Worm (Caenorhabditis elegans) whole organism, L3 larva: ENCODE measurements around the gene pfs-2.

Experiments
- R02D3.7 ChIP-seq: fragments of 150-350 bp; optimal IDR thresholded peaks from 2 replicates; lab custom pipeline; 2014; ENCODE audit warnings: missing biosample characterization, missing genetic modification characterization
- ZK546.5 ChIP-seq: sonication (generic microtip); optimal IDR thresholded peaks from 2 replicates; lab custom pipeline; 2017; ENCODE audit warnings: missing biosample characterization, missing genetic modification characterization
- aly-2 ChIP-seq: fragments of 150-350 bp; optimal IDR thresholded peaks from 2 replicates; lab custom pipeline; 2014; ENCODE audit warnings: missing biosample characterization, missing genetic modification characterization
- ama-1 ChIP-seq: fragments of 150-350 bp; optimal IDR thresholded peaks from 2 replicates; lab custom pipeline; 2018
- ceh-16 ChIP-seq: sonication (generic microtip); optimal IDR thresholded peaks from 2 replicates; lab custom pipeline; 2017; ENCODE audit warnings: missing biosample characterization, missing genetic modification characterization
- ceh-28 ChIP-seq: fragments of 150-350 bp; optimal IDR thresholded peaks from 2 replicates; lab custom pipeline; 2014; ENCODE audit warnings: missing biosample characterization, missing genetic modification reagents, missing genetic modification characterization
- ceh-82 ChIP-seq: fragments of 150-350 bp; optimal IDR thresholded peaks from 2 replicates; lab custom pipeline; 2014; ENCODE audit warnings: missing biosample characterization, missing genetic modification characterization
- ceh-9 ChIP-seq: sonication (generic microtip); optimal IDR thresholded peaks from 2 replicates; lab custom pipeline; 2018; ENCODE audit warnings: missing biosample characterization, missing genetic modification characterization
- daf-12 ChIP-seq: fragments of 150-350 bp; optimal IDR thresholded peaks from 2 replicates; lab custom pipeline; 2014; ENCODE audit warnings: missing biosample characterization, missing genetic modification reagents, missing genetic modification characterization
- egl-27 ChIP-seq: sonication (generic microtip); optimal IDR thresholded peaks from 4 replicates; lab custom pipeline; 2017; ENCODE audit warnings: missing biosample characterization, missing genetic modification reagents, missing genetic modification characterization
- egl-5 ChIP-seq: fragments of 150-350 bp; optimal IDR thresholded peaks from 2 replicates; lab custom pipeline; 2017; ENCODE audit warnings: missing biosample characterization, missing genetic modification reagents, missing genetic modification characterization, inconsistent platforms
- elt-1 ChIP-seq: fragments of 150-350 bp; optimal IDR thresholded peaks from 2 replicates; lab custom pipeline; 2014; ENCODE audit warnings: missing biosample characterization, missing genetic modification characterization
- elt-2 ChIP-seq: sonication (generic microtip); optimal IDR thresholded peaks from 2 replicates; lab custom pipeline; 2016; ENCODE audit warnings: missing genetic modification reagents, mild to moderate bottlenecking, missing genetic modification characterization, missing compliant biosample characterization
- elt-3 ChIP-seq, 3 experiments: fragments of 150-350 bp in 1 of 3; sonication (generic microtip) in 2 of 3; optimal IDR thresholded peaks; 2 replicates in 2 of 3; 4 replicates in 1 of 3; lab custom pipeline; 2014 to 2017; ENCODE audit warnings: missing biosample characterization in 3 of 3, missing genetic modification characterization in 3 of 3
- eor-1 ChIP-seq, 2 experiments: fragments of 150-350 bp; optimal IDR thresholded peaks; 2 replicates each; lab custom pipeline; 2014 to 2018; ENCODE audit warnings: missing biosample characterization in 2 of 2, missing genetic modification characterization in 2 of 2
- fkh-10 ChIP-seq: sonication (generic microtip); optimal IDR thresholded peaks from 2 replicates; lab custom pipeline; 2017; ENCODE audit warnings: missing biosample characterization, missing genetic modification reagents, missing genetic modification characterization
- fkh-2 ChIP-seq: fragments of 150-350 bp; optimal IDR thresholded peaks from 2 replicates; lab custom pipeline; 2014; ENCODE audit warnings: missing biosample characterization, missing genetic modification reagents, missing genetic modification characterization
- fos-1 ChIP-seq: fragments of 150-350 bp; optimal IDR thresholded peaks from 2 replicates; lab custom pipeline; 2014; ENCODE audit warnings: missing biosample characterization, missing genetic modification characterization
- hmg-11 ChIP-seq: sonication (generic microtip); optimal IDR thresholded peaks from 2 replicates; lab custom pipeline; 2016; ENCODE audit warnings: missing genetic modification characterization, missing compliant biosample characterization
- jun-1 ChIP-seq: fragments of 150-350 bp; optimal IDR thresholded peaks from 2 replicates; lab custom pipeline; 2014; ENCODE audit warnings: missing biosample characterization, missing genetic modification reagents, missing genetic modification characterization
- lin-15B ChIP-seq: fragments of 150-350 bp; optimal IDR thresholded peaks from 2 replicates; lab custom pipeline; 2014; ENCODE audit warnings: missing biosample characterization, missing genetic modification characterization
- lin-39 ChIP-seq: fragments of 150-350 bp; optimal IDR thresholded peaks from 2 replicates; lab custom pipeline; 2018; ENCODE audit warnings: missing biosample characterization, missing genetic modification reagents, missing genetic modification characterization
- lsy-12 ChIP-seq: sonication (generic microtip); optimal IDR thresholded peaks from 2 replicates; lab custom pipeline; 2016; ENCODE audit warnings: mild to moderate bottlenecking, missing genetic modification characterization, missing compliant biosample characterization
- mdl-1 ChIP-seq: fragments of 150-350 bp; optimal IDR thresholded peaks from 2 replicates; lab custom pipeline; 2014; ENCODE audit warnings: missing biosample characterization, missing genetic modification characterization
- mml-1 ChIP-seq: fragments of 150-350 bp; sonication (generic microtip); optimal IDR thresholded peaks from 3 replicates; lab custom pipeline; 2014; ENCODE audit warnings: missing biosample characterization, missing genetic modification characterization
- nfya-1 ChIP-seq: sonication (generic microtip); optimal IDR thresholded peaks from 2 replicates; lab custom pipeline; 2017; ENCODE audit warnings: missing genetic modification characterization, mild to moderate bottlenecking, missing compliant biosample characterization, antibody characterized with exemption, moderate library complexity; ENCODE audit not compliant: insufficient read depth
- nhr-11 ChIP-seq: fragments of 150-350 bp; optimal IDR thresholded peaks from 2 replicates; lab custom pipeline; 2014; ENCODE audit warnings: missing biosample characterization, missing genetic modification characterization
- nhr-12 ChIP-seq: fragments of 150-350 bp; optimal IDR thresholded peaks from 2 replicates; lab custom pipeline; 2014; ENCODE audit warnings: missing biosample characterization, missing genetic modification characterization
- nhr-23 ChIP-seq: fragments of 150-350 bp; optimal IDR thresholded peaks from 2 replicates; lab custom pipeline; 2014; ENCODE audit warnings: missing biosample characterization, missing genetic modification reagents, missing genetic modification characterization
- nhr-237 ChIP-seq: fragments of 150-350 bp; optimal IDR thresholded peaks from 2 replicates; lab custom pipeline; 2014; ENCODE audit warnings: missing biosample characterization, missing genetic modification characterization
- nhr-25 ChIP-seq: sonication (generic microtip); optimal IDR thresholded peaks from 2 replicates; lab custom pipeline; 2017; ENCODE audit warnings: missing biosample characterization, missing genetic modification characterization
- nhr-28 ChIP-seq: fragments of 150-350 bp; optimal IDR thresholded peaks from 2 replicates; lab custom pipeline; 2014; ENCODE audit warnings: missing biosample characterization, missing genetic modification characterization
- nhr-43 ChIP-seq: sonication (generic microtip); optimal IDR thresholded peaks from 2 replicates; lab custom pipeline; 2016; ENCODE audit warnings: mild to moderate bottlenecking, missing genetic modification characterization, missing compliant biosample characterization; ENCODE audit not compliant: poor library complexity, severe bottlenecking
- nhr-67 ChIP-seq: fragments of 150-350 bp; optimal IDR thresholded peaks from 2 replicates; lab custom pipeline; 2014; ENCODE audit warnings: missing biosample characterization, missing genetic modification characterization
- nhr-76 ChIP-seq: fragments of 150-350 bp; sonication (generic microtip); optimal IDR thresholded peaks from 5 replicates; lab custom pipeline; 2014; ENCODE audit warnings: missing biosample characterization, missing genetic modification characterization
- nhr-77 ChIP-seq: fragments of 150-350 bp; optimal IDR thresholded peaks from 2 replicates; lab custom pipeline; 2014; ENCODE audit warnings: missing biosample characterization, missing genetic modification characterization
- pha-4 ChIP-seq: fragments of 150-350 bp; optimal IDR thresholded peaks from 2 replicates; lab custom pipeline; 2014; ENCODE audit warnings: missing biosample characterization, missing genetic modification reagents, missing genetic modification characterization
- pqm-1 ChIP-seq: fragments of 150-350 bp; optimal IDR thresholded peaks from 2 replicates; lab custom pipeline; 2017; ENCODE audit warnings: missing biosample characterization, missing genetic modification characterization, inconsistent platforms
- sea-2 ChIP-seq: fragments of 150-350 bp; sonication (generic microtip); optimal IDR thresholded peaks from 4 replicates; lab custom pipeline; 2014; ENCODE audit warnings: missing biosample characterization, missing genetic modification reagents, missing genetic modification characterization
- skn-1 ChIP-seq: fragments of 150-350 bp; optimal IDR thresholded peaks from 2 replicates; lab custom pipeline; 2014; ENCODE audit warnings: missing biosample characterization, missing genetic modification characterization
- snpc-4 ChIP-seq: fragments of 150-350 bp; optimal IDR thresholded peaks from 2 replicates; lab custom pipeline; 2014; ENCODE audit warnings: missing biosample characterization, missing genetic modification characterization
- tbx-2 ChIP-seq: sonication (generic microtip); optimal IDR thresholded peaks from 2 replicates; lab custom pipeline; 2016; ENCODE audit warnings: mild to moderate bottlenecking, missing genetic modification characterization, missing compliant biosample characterization
- unc-39 ChIP-seq: sonication (generic microtip); optimal IDR thresholded peaks from 4 replicates; lab custom pipeline; 2017; ENCODE audit warnings: missing biosample characterization, missing genetic modification characterization
- unc-62 ChIP-seq: fragments of 150-350 bp; sonication (generic microtip); optimal IDR thresholded peaks from 4 replicates; lab custom pipeline; 2014; ENCODE audit warnings: missing biosample characterization, missing genetic modification reagents, missing genetic modification characterization
- zag-1 ChIP-seq: fragments of 150-350 bp; optimal IDR thresholded peaks from 2 replicates; lab custom pipeline; 2014; ENCODE audit warnings: missing biosample characterization, missing genetic modification characterization
- ztf-11 ChIP-seq: fragments of 150-350 bp; optimal IDR thresholded peaks from 2 replicates; lab custom pipeline; 2014; ENCODE audit warnings: missing biosample characterization, missing genetic modification characterization
- ztf-4 ChIP-seq: fragments of 150-350 bp; optimal IDR thresholded peaks from 2 replicates; lab custom pipeline; 2014; ENCODE audit warnings: missing biosample characterization, missing genetic modification characterization

pfs-2 gene

DNA sequence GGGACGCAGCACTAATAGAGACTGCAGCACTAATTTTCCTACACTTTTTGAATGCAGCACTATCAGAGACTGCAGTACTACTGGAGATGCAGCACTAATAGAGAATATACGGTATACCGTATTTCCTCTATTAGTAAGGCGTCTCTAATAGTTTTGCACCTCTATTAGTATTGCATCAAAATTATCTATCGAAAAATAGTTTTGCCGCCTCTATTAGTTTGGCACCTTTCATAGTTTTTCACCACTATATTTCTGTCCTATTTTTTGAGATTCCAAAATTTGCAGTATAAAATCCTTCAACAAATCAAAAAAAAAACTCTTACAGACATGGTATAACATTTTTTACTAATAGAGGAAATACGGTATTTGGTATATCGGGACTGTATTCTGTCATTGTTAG is 35.6 kb downstream of the pfs-2 start:
- TF ChIP-seq ama-1 = no peak
- TF ChIP-seq nhr-237 (tag; lab: Kevin White, UChicago) = no peak
- TF ChIP-seq zag-1 = no peak
- TF ChIP-seq R02D3.7 (tag; lab: Kevin White, UChicago) = no peak
- no peak for TF ChIP-seq nhr-23 (tag; lab: Kevin White, UChicago)
- TF ChIP-seq pha-4 (tag; lab: Kevin White, UChicago) = no peak
- no peak for TF ChIP-seq ceh-28 (tag; lab: Kevin White, UChicago)
- no peak for TF ChIP-seq jun-1
- no peak for TF ChIP-seq ZK546.5 (tag; lab: Kevin White, UChicago)
- no peak for TF ChIP-seq nhr-11 (tag; lab: Kevin White, UChicago)
- no peak for TF ChIP-seq lin-39 (tag; lab: Kevin White, UChicago)
- TF ChIP-seq aly-2 (tag; lab: Kevin White, UChicago) = no peak
- TF ChIP-seq ceh-16 (tag; lab: Kevin White, UChicago) = no peak
- TF ChIP-seq lsy-12 (tag; lab: Kevin White, UChicago) = no peak
- TF ChIP-seq, all 47 proteins: peak for 0

ce11 chrII:14399595-14399994 is 41.4 kb downstream of the pfs-2 start:
- TF ChIP-seq nhr-77 (tag; lab: Kevin White, UChicago) = peak; percentile 6
- TF ChIP-seq unc-62 (GFP tag; lab: Kevin White, UChicago) = no peak
- no peak for TF ChIP-seq nhr-67 (tag; lab: Kevin White, UChicago)
- TF ChIP-seq ceh-82 = no peak
- no peak for TF ChIP-seq ZK546.5 (tag; lab: Kevin White, UChicago)
- TF ChIP-seq zag-1 = no peak
- TF ChIP-seq pha-4 (tag; lab: Kevin White, UChicago) = peak; percentile 98
- no peak for TF ChIP-seq sea-2 (GFP tag; lab: Kevin White, UChicago)
- no peak for TF ChIP-seq nhr-237 (tag; lab: Kevin White, UChicago)
- no peak for TF ChIP-seq nhr-12 (tag; lab: Kevin White, UChicago)
- no peak for TF ChIP-seq unc-39 (tag; lab: Kevin White, UChicago)
- TF ChIP-seq egl-5 = peak; percentile 98
- peak; percentile 77 for TF ChIP-seq ceh-28 (tag; lab: Kevin White, UChicago)
- TF ChIP-seq lin-39 (tag; lab: Kevin White, UChicago) = peak; percentile 89
- no peak for TF ChIP-seq R02D3.7 (tag; lab: Kevin White, UChicago)
- peak; percentile 56 for TF ChIP-seq elt-2
- TF ChIP-seq fos-1 (tag; lab: Kevin White, UChicago) = no peak
- peak; percentile 61 for TF ChIP-seq pqm-1 (tag; lab: Kevin White, UChicago)
- peak; percentile 91 for TF ChIP-seq nfya-1
- peak; percentile 60 for TF ChIP-seq jun-1
- TF ChIP-seq ceh-16 (tag; lab: Kevin White, UChicago) = no peak
- no peak for TF ChIP-seq nhr-28
- peak; percentile 16 for TF ChIP-seq tbx-2 (tag; lab: Kevin White, UChicago)
- TF ChIP-seq mdl-1 (tag; lab: Kevin White, UChicago) = peak; percentile 51
- TF ChIP-seq ztf-4 (tag; lab: Kevin White, UChicago) = peak; percentile 41
- TF ChIP-seq nhr-11 (tag; lab: Kevin White, UChicago) = no peak
- TF ChIP-seq snpc-4 (tag; lab: Kevin White, UChicago) = peak; percentile 89
- TF ChIP-seq ama-1 = no peak
- TF ChIP-seq lin-15B (tag; lab: Kevin White, UChicago) = peak; percentile 93
- TF ChIP-seq nhr-43 (tag; lab: Kevin White, UChicago) = peak; percentile 70
- no peak for TF ChIP-seq aly-2 (tag; lab: Kevin White, UChicago)
- peak; percentile 85 for TF ChIP-seq nhr-25
- TF ChIP-seq ztf-11 (tag; lab: Kevin White, UChicago) = no peak
- TF ChIP-seq elt-3 (tag; optimal IDR thresholded peaks at IDR 0.05; lab: Kevin White, UChicago) = peak in 1 of 3 experiments; percentile 6
- no peak for TF ChIP-seq egl-27 (tag; lab: Kevin White, UChicago)
- peak; percentile 81 for TF ChIP-seq nhr-23 (tag; lab: Kevin White, UChicago)
- TF ChIP-seq fkh-2 (tag; lab: Kevin White, UChicago) = no peak
- no peak for TF ChIP-seq ceh-9 (tag; lab: Kevin White, UChicago)
- peak; percentile 86 for TF ChIP-seq hmg-11 (tag; lab: Kevin White, UChicago)
- no peak for TF ChIP-seq mml-1 (tag; lab: Kevin White, UChicago)
- no peak for TF ChIP-seq daf-12 (tag; lab: Kevin White, UChicago)
- TF ChIP-seq skn-1 (tag; lab: Kevin White, UChicago) = no peak
- peak; percentile 46 for TF ChIP-seq fkh-10
- TF ChIP-seq lsy-12 (tag; lab: Kevin White, UChicago) = peak; percentile 48
- no peak for TF ChIP-seq elt-1
- no peak for TF ChIP-seq nhr-76 (tag; lab: Kevin White, UChicago)
- TF ChIP-seq eor-1 (tag; optimal IDR thresholded peaks at IDR 0.05; lab: Kevin White, UChicago) = peak in 1 of 2 experiments; percentile 51
